Fruit fly (Drosophila melanogaster) whole organism, prepupa: Measurements from ENCODE around the gene alpha-Man-Ib.

ENCODE experiments used
- CG11762 ChIP-seq: fragments of 200-800 bp; sonication (Bioruptor generic); optimal IDR thresholded peaks from 3 replicates; lab custom pipeline; 2016; ENCODE audit warnings: missing biosample characterization, missing genetic modification characterization; ENCODE audit not compliant: insufficient read depth
- CG15336 ChIP-seq: fragments of 200-800 bp; sonication (Bioruptor generic); IDR thresholded peaks from 2 replicates; pipeline ENCODE4 v1.3.6; 2022; ENCODE audit warnings: missing biosample characterization, missing genetic modification characterization
- CG6163 ChIP-seq: fragments of 200-800 bp; sonication (Bioruptor generic); IDR thresholded peaks from 3 replicates; pipeline ENCODE4 v1.3.6; 2022; ENCODE audit warnings: missing biosample characterization, missing genetic modification characterization
- Met ChIP-seq: fragments of 200-800 bp; sonication (Bioruptor generic); optimal IDR thresholded peaks from 3 replicates; lab custom pipeline; 2016; ENCODE audit warnings: missing biosample characterization, missing genetic modification characterization
- fd85E ChIP-seq: fragments of 200-800 bp; sonication (Bioruptor generic); optimal IDR thresholded peaks from 3 replicates; lab custom pipeline; 2016; ENCODE audit warnings: missing biosample characterization, missing genetic modification characterization
- spab ChIP-seq: fragments of 200-800 bp; sonication (Bioruptor generic); optimal IDR thresholded peaks from 2 replicates; lab custom pipeline; 2017; ENCODE audit warnings: missing biosample characterization, mild to moderate bottlenecking, missing genetic modification characterization, missing genetic modification reagents

- no peak for TF ChIP-seq fd85E (GFP tag; lab: Kevin White, UChicago)
- no peak for TF ChIP-seq spab (GFP tag; lab: Kevin White, UChicago)
- TF ChIP-seq Met = no peak
- TF ChIP-seq CG6163 (GFP tag; lab: Robert Waterston, UW) = no peak
- TF ChIP-seq CG15336 (GFP tag; lab: Robert Waterston, UW) = no peak
- no peak for TF ChIP-seq CG11762 (GFP tag; lab: Kevin White, UChicago)
Observed at dm6 chr3R:29062717-29063206, 49.9 kb downstream of the alpha-Man-Ib start, which contains the start of the genes Cul5 and Bicra.
